Worm (Caenorhabditis elegans) whole organism, L3 larva: ENCODE measurements around the gene flp-21.
A peak's percentile ranks its signal among the peaks of the same experiment; 100 is the strongest.

Experiments used
- R02D3.7 ChIP-seq: fragments of 150-350 bp; optimal IDR thresholded peaks from 2 replicates; lab custom pipeline; 2014; ENCODE audit warnings: missing biosample characterization, missing genetic modification characterization
- ama-1 ChIP-seq: fragments of 150-350 bp; optimal IDR thresholded peaks from 2 replicates; lab custom pipeline; 2018
- ceh-82 ChIP-seq: fragments of 150-350 bp; optimal IDR thresholded peaks from 2 replicates; lab custom pipeline; 2014; ENCODE audit warnings: missing biosample characterization, missing genetic modification characterization
- ceh-9 ChIP-seq: sonication (generic microtip); optimal IDR thresholded peaks from 2 replicates; lab custom pipeline; 2018; ENCODE audit warnings: missing biosample characterization, missing genetic modification characterization
- egl-27 ChIP-seq: sonication (generic microtip); optimal IDR thresholded peaks from 4 replicates; lab custom pipeline; 2017; ENCODE audit warnings: missing biosample characterization, missing genetic modification reagents, missing genetic modification characterization
- elt-1 ChIP-seq: fragments of 150-350 bp; optimal IDR thresholded peaks from 2 replicates; lab custom pipeline; 2014; ENCODE audit warnings: missing biosample characterization, missing genetic modification characterization
- elt-2 ChIP-seq: sonication (generic microtip); optimal IDR thresholded peaks from 2 replicates; lab custom pipeline; 2016; ENCODE audit warnings: missing genetic modification reagents, mild to moderate bottlenecking, missing genetic modification characterization, missing compliant biosample characterization
- elt-3 ChIP-seq, 3 experiments: fragments of 150-350 bp in 1 of 3; sonication (generic microtip) in 2 of 3; optimal IDR thresholded peaks; 2 replicates in 2 of 3; 4 replicates in 1 of 3; lab custom pipeline; 2014 to 2017; ENCODE audit warnings: missing biosample characterization in 3 of 3, missing genetic modification characterization in 3 of 3
- fkh-10 ChIP-seq: sonication (generic microtip); optimal IDR thresholded peaks from 2 replicates; lab custom pipeline; 2017; ENCODE audit warnings: missing biosample characterization, missing genetic modification reagents, missing genetic modification characterization
- hmg-11 ChIP-seq: sonication (generic microtip); optimal IDR thresholded peaks from 2 replicates; lab custom pipeline; 2016; ENCODE audit warnings: missing genetic modification characterization, missing compliant biosample characterization
- lsy-12 ChIP-seq: sonication (generic microtip); optimal IDR thresholded peaks from 2 replicates; lab custom pipeline; 2016; ENCODE audit warnings: mild to moderate bottlenecking, missing genetic modification characterization, missing compliant biosample characterization
- mdl-1 ChIP-seq: fragments of 150-350 bp; optimal IDR thresholded peaks from 2 replicates; lab custom pipeline; 2014; ENCODE audit warnings: missing biosample characterization, missing genetic modification characterization
- nhr-11 ChIP-seq: fragments of 150-350 bp; optimal IDR thresholded peaks from 2 replicates; lab custom pipeline; 2014; ENCODE audit warnings: missing biosample characterization, missing genetic modification characterization
- nhr-23 ChIP-seq: fragments of 150-350 bp; optimal IDR thresholded peaks from 2 replicates; lab custom pipeline; 2014; ENCODE audit warnings: missing biosample characterization, missing genetic modification reagents, missing genetic modification characterization
- nhr-237 ChIP-seq: fragments of 150-350 bp; optimal IDR thresholded peaks from 2 replicates; lab custom pipeline; 2014; ENCODE audit warnings: missing biosample characterization, missing genetic modification characterization
- nhr-25 ChIP-seq: sonication (generic microtip); optimal IDR thresholded peaks from 2 replicates; lab custom pipeline; 2017; ENCODE audit warnings: missing biosample characterization, missing genetic modification characterization
- nhr-28 ChIP-seq: fragments of 150-350 bp; optimal IDR thresholded peaks from 2 replicates; lab custom pipeline; 2014; ENCODE audit warnings: missing biosample characterization, missing genetic modification characterization
- nhr-77 ChIP-seq: fragments of 150-350 bp; optimal IDR thresholded peaks from 2 replicates; lab custom pipeline; 2014; ENCODE audit warnings: missing biosample characterization, missing genetic modification characterization
- pha-4 ChIP-seq: fragments of 150-350 bp; optimal IDR thresholded peaks from 2 replicates; lab custom pipeline; 2014; ENCODE audit warnings: missing biosample characterization, missing genetic modification reagents, missing genetic modification characterization
- pqm-1 ChIP-seq: fragments of 150-350 bp; optimal IDR thresholded peaks from 2 replicates; lab custom pipeline; 2017; ENCODE audit warnings: missing biosample characterization, missing genetic modification characterization, inconsistent platforms
- sea-2 ChIP-seq: fragments of 150-350 bp; sonication (generic microtip); optimal IDR thresholded peaks from 4 replicates; lab custom pipeline; 2014; ENCODE audit warnings: missing biosample characterization, missing genetic modification reagents, missing genetic modification characterization
- skn-1 ChIP-seq: fragments of 150-350 bp; optimal IDR thresholded peaks from 2 replicates; lab custom pipeline; 2014; ENCODE audit warnings: missing biosample characterization, missing genetic modification characterization
- tbx-2 ChIP-seq: sonication (generic microtip); optimal IDR thresholded peaks from 2 replicates; lab custom pipeline; 2016; ENCODE audit warnings: mild to moderate bottlenecking, missing genetic modification characterization, missing compliant biosample characterization
- unc-62 ChIP-seq: fragments of 150-350 bp; sonication (generic microtip); optimal IDR thresholded peaks from 4 replicates; lab custom pipeline; 2014; ENCODE audit warnings: missing biosample characterization, missing genetic modification reagents, missing genetic modification characterization
- zag-1 ChIP-seq: fragments of 150-350 bp; optimal IDR thresholded peaks from 2 replicates; lab custom pipeline; 2014; ENCODE audit warnings: missing biosample characterization, missing genetic modification characterization
- ztf-11 ChIP-seq: fragments of 150-350 bp; optimal IDR thresholded peaks from 2 replicates; lab custom pipeline; 2014; ENCODE audit warnings: missing biosample characterization, missing genetic modification characterization
- ztf-4 ChIP-seq: fragments of 150-350 bp; optimal IDR thresholded peaks from 2 replicates; lab custom pipeline; 2014; ENCODE audit warnings: missing biosample characterization, missing genetic modification characterization

The flp-21 gene

DNA sequence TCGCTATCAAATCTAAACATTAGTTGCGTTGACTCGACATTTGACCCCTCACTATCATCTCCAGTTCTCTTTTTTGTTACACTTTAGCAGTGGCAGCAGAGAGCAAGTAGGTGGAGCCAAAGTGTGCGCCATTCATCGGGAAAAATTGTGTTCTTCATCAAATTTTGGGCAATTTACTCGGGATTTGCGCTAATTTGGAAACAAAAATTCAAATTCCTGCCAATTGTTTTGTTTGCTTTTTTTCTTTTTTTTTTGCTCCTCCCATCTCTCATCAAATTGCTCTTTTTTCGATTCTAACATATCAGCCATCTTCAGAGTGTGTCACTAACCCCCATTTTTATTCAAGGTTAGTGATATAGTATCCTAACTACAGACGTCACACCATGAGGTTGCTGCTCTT lies 33.8 kb downstream of the flp-21 start, which contains the start of gene mig-6:
Gene mig-6 (plus strand): TSS at position 301 of the 400 bp plus-strand sequence.
- TF ChIP-seq nhr-11: no peak
- TF ChIP-seq pha-4 (tag; lab: Kevin White, UChicago): no peak
- TF ChIP-seq R02D3.7 (tag; lab: Kevin White, UChicago): no peak
- TF ChIP-seq skn-1 (tag; lab: Kevin White, UChicago): no peak
- TF ChIP-seq zag-1 (tag; lab: Kevin White, UChicago): no peak
- TF ChIP-seq nhr-28 (tag; lab: Kevin White, UChicago): no peak
- no peak for TF ChIP-seq tbx-2 (tag; lab: Kevin White, UChicago)
- no peak for TF ChIP-seq egl-27 (tag; lab: Kevin White, UChicago)
- no peak for TF ChIP-seq ceh-82 (tag; lab: Kevin White, UChicago)
- TF ChIP-seq nhr-23 (tag; lab: Kevin White, UChicago): no peak
- TF ChIP-seq nhr-25 (tag; lab: Kevin White, UChicago): no peak
- no peak for TF ChIP-seq nhr-237 (tag; lab: Kevin White, UChicago)
- TF ChIP-seq sea-2 (GFP tag; lab: Kevin White, UChicago): no peak
- no peak for TF ChIP-seq ztf-4 (tag; lab: Kevin White, UChicago)
- TF ChIP-seq, all 47 proteins: peak for 0

DNA sequence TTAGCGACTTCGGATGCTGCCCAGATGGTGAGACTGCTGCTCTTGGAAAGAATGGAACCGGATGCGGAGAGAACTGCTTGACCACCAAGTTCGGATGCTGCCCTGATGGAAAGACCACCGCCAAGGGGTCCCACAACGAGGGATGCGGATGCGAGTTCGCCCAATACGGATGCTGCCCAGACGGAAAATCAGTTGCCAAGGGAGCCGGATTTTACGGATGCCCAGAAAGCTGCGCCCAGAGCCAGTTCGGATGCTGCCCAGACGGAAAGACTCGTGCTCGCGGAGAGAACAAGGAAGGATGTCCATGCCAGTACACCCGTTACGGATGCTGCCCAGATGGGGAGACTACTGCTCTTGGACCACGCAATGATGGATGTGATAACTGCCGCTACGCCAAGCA lies 37.8 kb downstream of the flp-21 start:
- TF ChIP-seq nhr-28 (tag; lab: Kevin White, UChicago) (no peak), lsy-12 (tag; lab: Kevin White, UChicago) (no peak), ztf-4 (tag; lab: Kevin White, UChicago) (no peak), hmg-11 (no peak), unc-62 (GFP tag; lab: Kevin White, UChicago) (no peak), ceh-82 (tag; lab: Kevin White, UChicago) (no peak), nhr-77 (tag; lab: Kevin White, UChicago) (no peak), ceh-9 (tag; lab: Kevin White, UChicago) (no peak), tbx-2 (tag; lab: Kevin White, UChicago) (no peak), elt-2 (no peak), ama-1 (lab: Kevin White, UChicago) (no peak), nhr-237 (tag; lab: Kevin White, UChicago) (no peak), pqm-1 (tag; lab: Kevin White, UChicago) (no peak), fkh-10 (GFP tag; lab: Kevin White, UChicago) (no peak)

ce11 chrV:7836911-7837310 lies 43.7 kb downstream of the flp-21 start, which contains the start of gene txt-5:
Gene txt-5 (minus strand): TSS chrV:7837134.
- TF ChIP-seq elt-1 (no peak), nhr-23 (tag; lab: Kevin White, UChicago) (peak; percentile 71), elt-3 (tag; optimal IDR thresholded peaks at IDR 0.05; lab: Kevin White, UChicago) (peak in 2 of 3 experiments; percentile 29 to 50), ceh-82 (tag; lab: Kevin White, UChicago) (no peak)
- TF ChIP-seq, all 47 proteins: peak for 2

DNA sequence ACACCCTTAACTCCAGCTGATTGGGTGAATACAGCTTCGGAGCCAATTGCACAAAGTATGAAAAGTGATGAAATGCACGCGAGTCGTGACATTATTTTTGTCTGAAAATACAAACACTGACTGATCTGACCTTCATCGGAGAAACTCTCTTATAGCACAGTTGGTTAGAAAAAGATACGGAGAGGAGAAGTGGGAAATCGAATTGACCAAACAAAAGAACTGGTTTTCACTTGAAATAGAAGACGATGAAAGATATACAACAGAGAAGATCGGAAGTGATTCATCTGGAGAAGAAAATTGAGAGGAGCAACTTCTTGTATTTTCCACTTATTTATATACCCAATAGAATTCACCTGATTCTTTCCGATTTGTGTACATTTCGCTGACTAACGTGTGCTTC lies 44.6 kb downstream of the flp-21 start, which contains the start of gene ttr-33:
Gene ttr-33 (minus strand): TSS at position 101 of the 400 bp plus-strand sequence.
- TF ChIP-seq unc-62 (GFP tag; lab: Kevin White, UChicago): no peak
- TF ChIP-seq pha-4 (tag; lab: Kevin White, UChicago): peak; percentile 50
- TF ChIP-seq, all 47 proteins: peak for 1

DNA sequence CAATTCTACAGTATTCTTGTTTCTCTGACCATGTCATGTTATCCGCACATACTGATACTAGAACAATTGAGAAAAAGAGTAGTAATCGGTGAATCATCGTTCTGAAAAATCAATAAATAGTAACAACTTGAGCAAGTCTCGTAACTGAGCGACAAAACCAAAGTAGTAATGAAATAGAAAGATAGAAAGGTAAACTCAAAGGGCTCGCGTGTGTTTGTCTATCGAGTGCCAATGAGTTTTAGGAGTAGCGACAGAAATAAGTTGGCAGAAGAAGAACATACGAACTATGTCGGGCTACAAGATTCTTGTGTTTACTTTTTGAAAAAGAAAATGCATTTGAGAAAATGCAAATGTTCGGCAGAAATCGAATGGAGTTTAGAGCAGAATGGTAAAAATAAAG lies 46.3 kb downstream of the flp-21 start, which contains the start of gene C37C3.12:
Gene C37C3.12 (minus strand): TSS at position 101 of the 400 bp plus-strand sequence.
- TF ChIP-seq pha-4 (tag; lab: Kevin White, UChicago): peak; percentile 78
- TF ChIP-seq hmg-11: no peak
- TF ChIP-seq, all 47 proteins: peak for 1

ce11 chrV:7842228-7842627 lies 49.1 kb downstream of the flp-21 start, which contains the start of gene grd-8:
Gene grd-8 (plus strand): TSS chrV:7842528.
- no peak for TF ChIP-seq ztf-11 (tag; lab: Kevin White, UChicago)
- no peak for TF ChIP-seq mdl-1 (tag; lab: Kevin White, UChicago)
